Worm (Caenorhabditis elegans): ENCODE data around the gene col-13.

Gene col-13

DNA sequence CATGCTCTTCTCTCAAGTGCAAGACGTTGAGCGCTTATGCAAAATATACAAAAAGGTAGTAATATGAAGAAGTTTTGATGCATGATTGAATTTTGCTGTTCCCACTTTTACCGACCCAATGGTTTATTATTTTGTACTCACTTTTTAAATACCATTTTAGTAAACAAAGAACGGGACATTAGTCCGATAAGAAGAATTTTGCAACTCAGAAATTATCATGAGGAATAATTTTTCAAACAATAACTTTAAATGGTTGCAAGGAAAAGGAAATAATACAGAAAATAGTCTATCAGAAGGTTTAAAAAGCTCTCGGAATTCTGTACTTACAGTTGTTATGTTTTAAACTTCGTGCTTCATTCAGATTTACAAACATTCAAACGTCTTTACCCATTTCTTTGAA is 7.1 kb downstream of the col-13 start, which contains the start of gene F15H10.9:
TSS of gene F15H10.9 (minus strand) at position 101 of the 400 bp plus-strand sequence.
- no peak for TF ChIP-seq ceh-6 (GFP tag; optimal IDR thresholded peaks at IDR 0.05)
- no peak for TF ChIP-seq lim-6 (tag; optimal IDR thresholded peaks at IDR 0.05)
- no peak for TF ChIP-seq ceh-30 (tag; optimal IDR thresholded peaks at IDR 0.05)
- no peak for TF ChIP-seq unc-55 (GFP tag; optimal IDR thresholded peaks at IDR 0.05)

DNA sequence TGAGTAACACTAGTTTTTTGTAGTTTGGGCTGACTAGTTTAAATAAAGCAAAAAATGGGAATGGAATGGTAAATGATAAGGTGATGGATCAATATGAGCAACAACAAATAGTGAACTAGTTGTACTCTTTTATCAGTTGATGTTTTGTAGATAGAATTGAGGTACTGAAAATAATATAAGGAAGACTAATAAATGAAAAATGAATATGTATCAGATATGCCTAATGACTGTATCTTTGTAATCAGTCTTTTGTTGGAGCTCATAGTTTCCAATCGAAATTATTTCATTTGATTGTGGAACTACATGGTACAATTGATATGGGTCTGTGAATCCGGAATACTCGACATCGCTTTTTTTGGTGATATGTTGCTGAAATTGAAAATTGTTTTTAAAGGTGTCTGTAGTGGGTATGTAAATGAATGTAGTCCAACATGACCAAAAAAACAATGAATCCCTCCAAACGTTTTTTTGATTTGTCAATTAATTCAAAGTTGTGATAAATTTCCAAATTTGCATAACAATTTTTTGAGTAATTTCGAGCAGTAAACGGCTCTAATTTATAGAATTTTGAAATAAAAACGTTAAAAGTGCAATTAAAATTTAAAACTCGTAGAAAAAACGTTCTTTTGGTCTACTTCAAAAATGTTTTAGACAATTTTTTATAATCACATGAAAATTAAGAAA is 11.5 kb downstream of the col-13 start, which contains the start of gene F15H10.12:
TSS of gene F15H10.12 (minus strand) at position 51 of the 684 bp plus-strand sequence.
- TF ChIP-seq unc-3 (GFP tag; conservative IDR thresholded peaks at IDR 0.05), result no peak
- no peak for TF ChIP-seq unc-3 (tag; optimal IDR thresholded peaks at IDR 0.05)
- no peak for TF ChIP-seq unc-86 (tag; optimal IDR thresholded peaks at IDR 0.05)
- no peak for TF ChIP-seq unc-42 (tag; optimal IDR thresholded peaks at IDR 0.05)
- TF ChIP-seq lim-6 (tag; optimal IDR thresholded peaks at IDR 0.05), result no peak
- no peak for TF ChIP-seq ceh-48 (tag; optimal IDR thresholded peaks at IDR 0.05)
- TF ChIP-seq T23F11.4 (GFP tag; optimal IDR thresholded peaks at IDR 0.05), result no peak
- no peak for TF ChIP-seq che-1 (tag; optimal IDR thresholded peaks at IDR 0.05)
- no peak for TF ChIP-seq ceh-34 (tag; optimal IDR thresholded peaks at IDR 0.05)
- no peak for TF ChIP-seq ceh-14 (tag; optimal IDR thresholded peaks at IDR 0.05)
- TF ChIP-seq sox-2 (GFP tag; IDR thresholded peaks at IDR 0.05), result no peak
- TF ChIP-seq eyg-1 (tag; optimal IDR thresholded peaks at IDR 0.05), result no peak
- TF ChIP-seq nhr-232 (tag; optimal IDR thresholded peaks at IDR 0.05), result no peak
- no peak for TF ChIP-seq unc-55 (GFP tag; optimal IDR thresholded peaks at IDR 0.05)
- TF ChIP-seq lin-11 (tag; optimal IDR thresholded peaks at IDR 0.05), result no peak
- TF ChIP-seq hlh-13 (GFP tag; optimal IDR thresholded peaks at IDR 0.05), result no peak
- no peak for TF ChIP-seq sdc-2 (tag; optimal IDR thresholded peaks at IDR 0.05)
- TF ChIP-seq fkh-10 (GFP tag; optimal IDR thresholded peaks at IDR 0.05), result no peak
- TF ChIP-seq pros-1 (tag; optimal IDR thresholded peaks at IDR 0.05), result no peak
- TF ChIP-seq ceh-24 (tag; optimal IDR thresholded peaks at IDR 0.05), result no peak

- TF ChIP-seq elt-2 (tag; optimal IDR thresholded peaks at IDR 0.05), result no peak
These were observed 15.4 kb downstream of the col-13 start, which contains the start of gene F15H10.7 for ce11 chrV:10406313-10406712. Gene F15H10.7, minus strand, starts transcription at chrV:10406413.

DNA sequence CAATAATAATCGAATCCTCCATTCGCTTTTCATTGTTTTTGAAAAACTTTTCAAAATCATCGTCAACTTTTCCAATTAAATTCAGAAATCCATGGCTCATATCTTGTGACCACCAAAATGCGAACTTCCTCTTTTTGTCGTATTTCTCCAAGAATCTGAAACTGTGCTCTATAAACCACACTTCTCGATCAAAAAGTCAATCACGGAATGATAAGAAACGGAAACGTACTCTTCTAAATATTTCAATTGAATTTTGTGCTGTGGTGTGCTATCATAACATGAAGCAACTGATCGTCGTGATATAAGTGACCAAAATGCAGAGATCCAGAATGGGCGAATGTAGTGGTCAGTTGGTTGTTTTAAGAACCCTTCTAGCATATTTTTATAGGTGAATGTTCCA is 17.0 kb downstream of the col-13 start:
- no peak for TF ChIP-seq zip-5 (tag; optimal IDR thresholded peaks at IDR 0.05)
- TF ChIP-seq T23F11.4 (GFP tag; optimal IDR thresholded peaks at IDR 0.05), result no peak
- no peak for TF ChIP-seq C38D4.7 (GFP tag; optimal IDR thresholded peaks at IDR 0.05)
- no peak for TF ChIP-seq unc-3 (GFP tag; conservative IDR thresholded peaks at IDR 0.05)
- no peak for TF ChIP-seq unc-3 (tag; optimal IDR thresholded peaks at IDR 0.05)
- TF ChIP-seq unc-42 (tag; optimal IDR thresholded peaks at IDR 0.05), result no peak
- TF ChIP-seq hlh-30 (tag; optimal IDR thresholded peaks at IDR 0.05; ENCODE audit: insufficient read depth), result no peak

- TF ChIP-seq zip-5 (tag; optimal IDR thresholded peaks at IDR 0.05), result no peak
- no peak for TF ChIP-seq pha-4 (tag; optimal IDR thresholded peaks at IDR 0.05)
- TF ChIP-seq ceh-24 (tag; optimal IDR thresholded peaks at IDR 0.05), result no peak
- no peak for TF ChIP-seq unc-3 (GFP tag; conservative IDR thresholded peaks at IDR 0.05)
- TF ChIP-seq unc-3 (tag; optimal IDR thresholded peaks at IDR 0.05), result no peak
- TF ChIP-seq hlh-15 (tag; optimal IDR thresholded peaks at IDR 0.05), result no peak
- no peak for TF ChIP-seq dmd-4 (tag; optimal IDR thresholded peaks at IDR 0.05; ENCODE audit: borderline replicate concordance)
These were observed 18.9 kb downstream of the col-13 start, which contains the start of gene F15H10.8 for ce11 chrV:10402804-10403203. Gene F15H10.8, minus strand, starts transcription at chrV:10402904.

- TF ChIP-seq gmeb-2 (tag; optimal IDR thresholded peaks at IDR 0.05) (no peak), elt-2 (tag; optimal IDR thresholded peaks at IDR 0.05) (peak; percentile 77), fkh-10 (GFP tag; optimal IDR thresholded peaks at IDR 0.05) (no peak), pqm-1 (tag; optimal IDR thresholded peaks at IDR 0.05) (no peak)
These were observed 22.4 kb downstream of the col-13 start for ce11 chrV:10399290-10399689.

Data from whole organism, late embryonic.